Fruit fly (Drosophila melanogaster) whole organism, wandering third instar larva: ENCODE results near the gene CG45428.
A peak's percentile ranks its signal among the peaks of the same experiment; 100 is the strongest.

Experiments used
- Abd-B ChIP-seq: fragments of >200 bp; optimal IDR thresholded peaks from 2 replicates; lab custom pipeline; 2017; ENCODE audit warnings: missing biosample characterization, missing genetic modification characterization
- CG32264 ChIP-seq: fragments of 200-800 bp; sonication (Bioruptor generic); optimal IDR thresholded peaks from 2 replicates; lab custom pipeline; 2016; ENCODE audit warnings: missing biosample characterization, missing genetic modification characterization
- CG9705 ChIP-seq: fragments of 200-800 bp; sonication (Bioruptor generic); optimal IDR thresholded peaks from 2 replicates; lab custom pipeline; 2018; ENCODE audit warnings: missing biosample characterization, mild to moderate bottlenecking, missing genetic modification characterization
- CrebA ChIP-seq: fragments of 200-800 bp; sonication (Bioruptor generic); optimal IDR thresholded peaks from 2 replicates; lab custom pipeline; 2016; ENCODE audit warnings: missing biosample characterization, mild to moderate bottlenecking, missing genetic modification characterization, borderline replicate concordance
- Dfd ChIP-seq: fragments of >200 bp; optimal IDR thresholded peaks from 2 replicates; lab custom pipeline; 2017; ENCODE audit warnings: missing biosample characterization, missing genetic modification characterization
- Dif ChIP-seq: fragments of 200-275, 200-300 bp; sonication (Bioruptor generic); optimal IDR thresholded peaks from 2 replicates; lab custom pipeline; 2018; ENCODE audit warnings: missing biosample characterization, missing genetic modification characterization; ENCODE audit not compliant: partially characterized antibody
- GATAd ChIP-seq: sonication (Bioruptor generic); optimal IDR thresholded peaks from 2 replicates; lab custom pipeline; 2016; ENCODE audit warnings: missing biosample characterization, missing genetic modification characterization
- HLH106 ChIP-seq: fragments of 200-800 bp; optimal IDR thresholded peaks from 3 replicates; lab custom pipeline; 2019; ENCODE audit warnings: missing biosample characterization, mild to moderate bottlenecking, missing genetic modification characterization, moderate library complexity
- Hnf4 ChIP-seq: fragments of 200-800 bp; sonication (Bioruptor generic); optimal IDR thresholded peaks from 2 replicates; lab custom pipeline; 2016; ENCODE audit warnings: missing biosample characterization, mild to moderate bottlenecking, missing genetic modification characterization
- Hr78 ChIP-seq: fragments of >200 bp; optimal IDR thresholded peaks from 2 replicates; lab custom pipeline; 2017; ENCODE audit warnings: missing biosample characterization, missing genetic modification characterization
- Hr83 ChIP-seq: fragments of 200-300 bp; sonication (Bioruptor generic); optimal IDR thresholded peaks from 2 replicates; lab custom pipeline; 2016; ENCODE audit warnings: missing biosample characterization, mild to moderate bottlenecking, missing genetic modification characterization, moderate library complexity; ENCODE audit not compliant: poor library complexity, severe bottlenecking
- Jra ChIP-seq: sonication (Bioruptor generic); optimal IDR thresholded peaks from 2 replicates; lab custom pipeline; 2016; ENCODE audit warnings: missing biosample characterization, missing genetic modification characterization
- Mio ChIP-seq: sonication (Bioruptor generic); optimal IDR thresholded peaks from 2 replicates; lab custom pipeline; 2016; ENCODE audit warnings: missing biosample characterization, missing genetic modification characterization
- Myc ChIP-seq: fragments of >200 bp; optimal IDR thresholded peaks from 2 replicates; lab custom pipeline; 2017
- N ChIP-seq: fragments of >200 bp; optimal IDR thresholded peaks from 2 replicates; lab custom pipeline; 2018; ENCODE audit warnings: missing biosample characterization, missing external identifiers, missing genetic modification characterization
- OdsH ChIP-seq: fragments of 200-800 bp; sonication (Bioruptor generic); optimal IDR thresholded peaks from 2 replicates; lab custom pipeline; 2016; ENCODE audit warnings: missing biosample characterization, mild to moderate bottlenecking, missing genetic modification characterization
- Rel ChIP-seq, 2 experiments: fragments of 200-800 bp; sonication (Bioruptor generic) in 1 of 2; optimal IDR thresholded peaks; 2 replicates in 1 of 2; 3 replicates in 1 of 2; lab custom pipeline; 2016 to 2019; ENCODE audit warnings: mild to moderate bottlenecking in 2 of 2, missing biosample characterization in 2 of 2, missing genetic modification characterization in 2 of 2, moderate library complexity in 1 of 2
- Sp1 ChIP-seq: fragments of 200-800 bp; sonication (Bioruptor generic); optimal IDR thresholded peaks from 3 replicates; lab custom pipeline; 2019; ENCODE audit warnings: missing biosample characterization, mild to moderate bottlenecking, missing genetic modification characterization, moderate library complexity
- Vsx2 ChIP-seq: fragments of 200-300, 225-300 bp; sonication (Bioruptor generic); optimal IDR thresholded peaks from 2 replicates; lab custom pipeline; 2018; ENCODE audit warnings: missing biosample characterization, missing genetic modification characterization; ENCODE audit not compliant: partially characterized antibody
- br ChIP-seq: fragments of 200-800 bp; sonication (Bioruptor generic); optimal IDR thresholded peaks from 2 replicates; lab custom pipeline; 2016; ENCODE audit warnings: missing biosample characterization, missing genetic modification characterization
- brk ChIP-seq: fragments of 200-800 bp; sonication (Bioruptor generic); optimal IDR thresholded peaks from 2 replicates; lab custom pipeline; 2016; ENCODE audit warnings: missing biosample characterization, mild to moderate bottlenecking, missing genetic modification characterization
- dl ChIP-seq, 2 experiments: fragments of 175-275, 200-275 bp in 1 of 2; fragments of 200-275 bp in 1 of 2; sonication (Bioruptor generic); optimal IDR thresholded peaks; lab custom pipeline; 2018; ENCODE audit warnings: mild to moderate bottlenecking in 2 of 2, missing biosample characterization in 2 of 2, missing genetic modification characterization in 2 of 2, moderate library complexity in 2 of 2; ENCODE audit not compliant: partially characterized antibody in 2 of 2, insufficient read depth in 1 of 2
- dmrt93B ChIP-seq: fragments of 200-800 bp; sonication (Bioruptor generic); optimal IDR thresholded peaks from 2 replicates; lab custom pipeline; 2018; ENCODE audit warnings: missing biosample characterization, mild to moderate bottlenecking, missing genetic modification characterization
- dsf ChIP-seq: sonication (Bioruptor generic); optimal IDR thresholded peaks from 2 replicates; lab custom pipeline; 2016; ENCODE audit warnings: missing biosample characterization, missing genetic modification characterization, borderline replicate concordance
- ey ChIP-seq: fragments of 200-800 bp; sonication (Bioruptor generic); optimal IDR thresholded peaks from 2 replicates; lab custom pipeline; 2016; ENCODE audit warnings: missing biosample characterization, missing genetic modification characterization
- foxo ChIP-seq, 2 experiments: fragments of 200-800 bp; sonication (Bioruptor generic); optimal IDR thresholded peaks; 2 replicates in 1 of 2; 3 replicates in 1 of 2; lab custom pipeline; 2016 to 2017; ENCODE audit warnings: missing biosample characterization in 2 of 2, missing genetic modification characterization in 2 of 2
- fru ChIP-seq: fragments of 200-800 bp; sonication (Bioruptor generic); optimal IDR thresholded peaks from 3 replicates; lab custom pipeline; 2016; ENCODE audit warnings: missing biosample characterization, mild to moderate bottlenecking, missing genetic modification characterization
- h ChIP-seq: fragments of 200-800 bp; sonication (Bioruptor generic); optimal IDR thresholded peaks from 3 replicates; lab custom pipeline; 2016; ENCODE audit warnings: missing biosample characterization, mild to moderate bottlenecking, missing genetic modification characterization
- jim ChIP-seq: fragments of 175-275, 200-325 bp; sonication (Bioruptor generic); optimal IDR thresholded peaks from 2 replicates; lab custom pipeline; 2016; ENCODE audit warnings: missing biosample characterization, mild to moderate bottlenecking, missing genetic modification characterization
- lola ChIP-seq: fragments of >200 bp; optimal IDR thresholded peaks from 2 replicates; lab custom pipeline; 2017; ENCODE audit warnings: missing biosample characterization, missing genetic modification characterization
- pan ChIP-seq: fragments of >200 bp; optimal IDR thresholded peaks from 2 replicates; lab custom pipeline; 2017
- psq ChIP-seq: fragments of 200-800 bp; sonication (Bioruptor generic); optimal IDR thresholded peaks from 3 replicates; lab custom pipeline; 2017; ENCODE audit warnings: missing biosample characterization, mild to moderate bottlenecking, missing genetic modification characterization, moderate library complexity
- rgr ChIP-seq: fragments of 200-800 bp; sonication (Bioruptor generic); optimal IDR thresholded peaks from 3 replicates; lab custom pipeline; 2016; ENCODE audit warnings: missing biosample characterization, mild to moderate bottlenecking, missing genetic modification characterization
- sage ChIP-seq: fragments of 200-800 bp; sonication (Bioruptor generic); optimal IDR thresholded peaks from 2 replicates; lab custom pipeline; 2016; ENCODE audit warnings: missing biosample characterization, mild to moderate bottlenecking, missing genetic modification characterization
- sv ChIP-seq: fragments of 200-800 bp; sonication (Bioruptor generic); optimal IDR thresholded peaks from 3 replicates; lab custom pipeline; 2016; ENCODE audit warnings: missing biosample characterization, missing genetic modification characterization
- tai ChIP-seq: sonication (Bioruptor generic); optimal IDR thresholded peaks from 2 replicates; lab custom pipeline; 2016; ENCODE audit warnings: missing biosample characterization, missing genetic modification characterization
- usp ChIP-seq: fragments of >200 bp; optimal IDR thresholded peaks from 2 replicates; lab custom pipeline; 2017; ENCODE audit warnings: missing biosample characterization, missing genetic modification characterization
- woc ChIP-seq: sonication (Bioruptor generic); optimal IDR thresholded peaks from 2 replicates; lab custom pipeline; 2016; ENCODE audit warnings: missing biosample characterization, mild to moderate bottlenecking, missing genetic modification characterization

The CG45428 gene

DNA sequence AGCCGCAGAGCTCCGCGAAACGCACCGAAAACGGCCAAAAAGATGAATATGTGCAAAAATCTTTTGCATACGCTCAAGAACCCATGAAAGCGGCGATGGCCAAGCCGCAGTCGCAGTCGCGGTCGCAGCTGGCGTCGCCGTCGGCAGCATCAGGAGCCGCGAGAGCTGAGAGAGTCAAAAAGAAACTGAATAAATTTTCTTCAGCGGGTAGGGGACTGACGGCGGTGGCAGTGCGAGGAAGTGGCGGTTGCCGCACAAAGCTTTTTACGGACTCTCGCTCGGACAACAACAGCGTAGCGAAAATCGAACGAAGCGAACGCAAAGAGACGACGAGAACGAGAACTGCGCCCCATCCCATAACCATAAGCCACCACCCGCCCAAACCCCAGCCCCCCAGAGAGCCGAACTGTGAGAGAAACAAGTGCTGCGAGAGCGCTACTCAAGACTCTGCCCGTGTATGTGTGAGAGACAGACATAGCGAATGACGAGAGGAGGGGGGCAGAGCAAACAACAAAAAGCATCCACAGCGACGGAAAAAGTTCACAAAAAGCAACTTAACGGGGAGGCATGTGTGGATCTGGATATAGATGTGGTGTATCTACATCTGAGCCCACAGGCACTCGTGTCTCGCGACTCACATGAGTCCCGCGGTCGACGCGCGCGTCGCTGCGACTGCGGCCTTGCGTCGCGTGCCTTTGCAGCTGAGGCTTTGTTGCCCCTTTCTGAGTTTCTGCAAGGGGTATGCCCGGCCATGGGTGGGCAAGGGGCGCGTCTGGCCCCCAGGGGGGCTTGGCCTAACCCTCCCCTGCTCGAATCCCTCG lies 1.5 kb downstream of the CG45428 start, which contains the start of gene jim:
jim (minus strand) TSS at position 51 of the 821 bp plus-strand sequence.
- peak; percentile 4 for TF ChIP-seq ey (GFP tag; lab: Kevin White, UChicago)
- no peak for TF ChIP-seq CG32264 (GFP tag; lab: Kevin White, UChicago)
- TF ChIP-seq sv (GFP tag; lab: Kevin White, UChicago): no peak
- no peak for TF ChIP-seq Myc
- no peak for TF ChIP-seq lola (GFP tag; lab: Kevin White, UChicago)
- no peak for TF ChIP-seq dsf (GFP tag; lab: Kevin White, UChicago)
- TF ChIP-seq Jra (GFP tag; lab: Kevin White, UChicago): peak; percentile 62
- no peak for TF ChIP-seq pan (lab: Kevin White, UChicago)
- TF ChIP-seq Rel (GFP tag; optimal IDR thresholded peaks at IDR 0.05; lab: Kevin White, UChicago): peak; percentile 68
- TF ChIP-seq Rel (tag; optimal IDR thresholded peaks at IDR 0.05; lab: Kevin White, UChicago): peak; percentile 56
- no peak for TF ChIP-seq usp (GFP tag; lab: Kevin White, UChicago)
- peak; percentile 58 for TF ChIP-seq OdsH (GFP tag; lab: Kevin White, UChicago)
- TF ChIP-seq Dif: peak; percentile 95
- peak; percentile 15 for TF ChIP-seq fru
- peak; percentile 57 for TF ChIP-seq Hnf4 (GFP tag; lab: Kevin White, UChicago)
- peak; percentile 87 for TF ChIP-seq h (GFP tag; lab: Kevin White, UChicago)
- no peak for TF ChIP-seq CG9705 (GFP tag; lab: Kevin White, UChicago)
- no peak for TF ChIP-seq GATAd (GFP tag; lab: Kevin White, UChicago)
- peak; percentile 95 for TF ChIP-seq psq (GFP tag; lab: Kevin White, UChicago)
- TF ChIP-seq Mio (GFP tag; lab: Kevin White, UChicago): no peak
- TF ChIP-seq CrebA (GFP tag; lab: Kevin White, UChicago): peak; percentile 71
- TF ChIP-seq brk (GFP tag; lab: Kevin White, UChicago): peak; percentile 10
- TF ChIP-seq dl (GFP tag; optimal IDR thresholded peaks at IDR 0.05; lab: Kevin White, UChicago; ENCODE audit: insufficient read depth in 1 of 2, partially characterized antibody in 2 of 2): peak; percentile 63 to 97
- no peak for TF ChIP-seq Hr78 (GFP tag; lab: Kevin White, UChicago)
- no peak for TF ChIP-seq dmrt93B (GFP tag; lab: Kevin White, UChicago)
- TF ChIP-seq Vsx2 (GFP tag; lab: Kevin White, UChicago): peak; percentile 71
- no peak for TF ChIP-seq Abd-B
- peak; percentile 97 for TF ChIP-seq jim (GFP tag; lab: Kevin White, UChicago)
- peak; percentile 63 for TF ChIP-seq rgr (GFP tag; lab: Kevin White, UChicago)
- TF ChIP-seq woc (GFP tag; lab: Kevin White, UChicago): peak; percentile 5
- peak in 1 of 2 experiments; percentile 59 for TF ChIP-seq foxo (GFP tag; optimal IDR thresholded peaks at IDR 0.05; lab: Kevin White, UChicago)
- peak; percentile 48 for TF ChIP-seq br (GFP tag; lab: Kevin White, UChicago)
- peak; percentile 40 for TF ChIP-seq sage (GFP tag; lab: Kevin White, UChicago)
- TF ChIP-seq Hr83 (GFP tag; lab: Kevin White, UChicago): peak; percentile 93
- peak; percentile 68 for TF ChIP-seq Sp1 (GFP tag; lab: Kevin White, UChicago)
- peak; percentile 98 for TF ChIP-seq Dfd (GFP tag; lab: Kevin White, UChicago)
- TF ChIP-seq HLH106 (tag; lab: Kevin White, UChicago): peak; percentile 34
- no peak for TF ChIP-seq tai (GFP tag; lab: Kevin White, UChicago)
- TF ChIP-seq N (GFP tag; lab: Kevin White, UChicago): peak; percentile 52
